Fruit fly (Drosophila melanogaster) whole organism, embryonic: Measurements from ENCODE around the gene Fancl.

Experiments
- CG32772 ChIP-seq: fragments of 200-800 bp; sonication (Bioruptor generic); IDR thresholded peaks from 2 replicates; pipeline ENCODE4 v1.3.6; 2022; ENCODE audit warnings: missing biosample characterization, missing genetic modification characterization
- Ets65A ChIP-seq: fragments of 200-800 bp; sonication (Bioruptor generic); peaks from one replicate; lab custom pipeline; 2016; ENCODE audit warnings: missing biosample characterization, missing genetic modification characterization
- Fer1 ChIP-seq: fragments of 200-800 bp; sonication (Bioruptor generic); optimal IDR thresholded peaks from 2 replicates; lab custom pipeline; 2017; ENCODE audit warnings: missing biosample characterization, mild to moderate bottlenecking, missing genetic modification characterization
- Fer3 ChIP-seq: fragments of 200-800 bp; sonication (Bioruptor generic); optimal IDR thresholded peaks from 2 replicates; lab custom pipeline; 2018; ENCODE audit warnings: missing biosample characterization, mild to moderate bottlenecking, missing genetic modification characterization, moderate library complexity
- abd-A ChIP-seq: fragments of 200-800 bp; sonication (Bioruptor generic); optimal IDR thresholded peaks from 3 replicates; lab custom pipeline; 2019; ENCODE audit warnings: missing biosample characterization, mild to moderate bottlenecking, missing genetic modification characterization, moderate library complexity

DNA sequence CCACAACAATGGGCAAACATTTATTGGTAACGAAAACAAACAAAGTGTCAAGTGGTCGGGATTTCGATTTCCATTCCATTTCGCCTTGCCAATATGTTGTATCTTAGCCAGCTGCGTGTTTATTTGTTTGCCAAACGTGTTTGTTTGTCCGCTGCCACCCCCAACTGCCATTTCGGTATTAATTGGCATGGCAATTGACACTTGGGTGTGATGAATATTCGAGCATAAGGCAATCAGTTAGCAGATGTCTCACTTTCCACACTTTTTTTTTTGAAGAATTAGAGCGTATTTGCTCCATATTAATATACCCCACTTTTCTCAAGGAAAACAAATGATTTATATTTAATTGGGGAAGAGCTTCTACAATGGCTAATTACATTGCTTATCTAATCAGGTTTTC, 21.2 kb downstream of the Fancl start:
- no peak for TF ChIP-seq Ets65A (GFP tag; lab: Kevin White, UChicago)
- TF ChIP-seq Fer1 (GFP tag; lab: Kevin White, UChicago) = no peak
- TF ChIP-seq Fer3 (tag; lab: Kevin White, UChicago) = no peak
- TF ChIP-seq CG32772 = no peak
- TF ChIP-seq abd-A (tag; lab: Kevin White, UChicago) = no peak
